Fruit fly (Drosophila melanogaster): ENCODE data around the gene Jon99Fii.

DNA sequence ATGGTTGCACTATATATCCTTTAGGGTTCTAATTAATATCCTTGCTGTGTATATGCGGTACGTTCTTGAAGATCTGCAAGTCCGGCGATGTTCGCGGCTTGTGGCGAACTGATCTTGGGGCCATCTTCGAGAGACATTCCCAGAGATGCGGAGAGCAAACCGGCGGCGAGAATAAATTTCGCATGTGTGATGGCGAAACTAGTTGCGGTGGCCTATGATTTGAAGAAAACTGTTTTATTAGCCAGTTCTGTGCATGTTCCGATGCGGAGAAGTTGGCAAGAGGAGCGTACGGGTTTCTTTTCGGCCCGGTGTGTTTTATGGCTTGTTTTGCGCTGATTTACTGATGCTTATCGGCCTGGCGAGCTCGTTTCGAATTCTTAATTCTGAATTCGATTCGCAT lies 12.5 kb upstream of the Jon99Fii start, which contains the start of gene PH4alphaNE1:
- no peak for TF ChIP-seq CG33017 (tag; optimal IDR thresholded peaks at IDR 0.05)
- TF ChIP-seq CG14711 (tag; optimal IDR thresholded peaks at IDR 0.05): no peak
- TF ChIP-seq cnc (optimal IDR thresholded peaks at IDR 0.05): no peak
- TF ChIP-seq Crg-1 (GFP tag; optimal IDR thresholded peaks at IDR 0.05): no peak

Measured in whole organism, adult.